Worm (Caenorhabditis elegans): ENCODE data around the gene daf-12.

daf-12 gene

ce11 chrX:10630059-10630791, 5.5 kb upstream of the daf-12 start:
- no peak for TF ChIP-seq F13H6.1 (tag; optimal IDR thresholded peaks at IDR 0.05)
- peak; percentile 84 for TF ChIP-seq nhr-25 (tag; optimal IDR thresholded peaks at IDR 0.05)
- TF ChIP-seq lsy-2 (tag; optimal IDR thresholded peaks at IDR 0.05) = no peak
- TF ChIP-seq crh-2 (tag; optimal IDR thresholded peaks at IDR 0.05) = peak; percentile 47
- peak; percentile 21 for TF ChIP-seq nhr-21 (tag; optimal IDR thresholded peaks at IDR 0.05)
- TF ChIP-seq lin-39 (tag; optimal IDR thresholded peaks at IDR 0.05) = no peak
- no peak for TF ChIP-seq ceh-82 (tag; optimal IDR thresholded peaks at IDR 0.05)
- no peak for TF ChIP-seq mbf-1 (tag; optimal IDR thresholded peaks at IDR 0.05)
- no peak for TF ChIP-seq sem-4 (tag; optimal IDR thresholded peaks at IDR 0.05)
- TF ChIP-seq ztf-4 (tag; optimal IDR thresholded peaks at IDR 0.05) = no peak
- TF ChIP-seq sma-9 (GFP tag; optimal IDR thresholded peaks at IDR 0.05) = peak; percentile 58
- no peak for TF ChIP-seq sma-9 (tag; optimal IDR thresholded peaks at IDR 0.05)
- TF ChIP-seq fos-1 (tag; optimal IDR thresholded peaks at IDR 0.05) = peak; percentile 69
- no peak for TF ChIP-seq blmp-1 (tag; optimal IDR thresholded peaks at IDR 0.05; ENCODE audit: insufficient read depth)
- no peak for TF ChIP-seq nhr-10 (tag; optimal IDR thresholded peaks at IDR 0.05)
- TF ChIP-seq gmeb-1 (tag; optimal IDR thresholded peaks at IDR 0.05) = peak; percentile 22
- TF ChIP-seq nhr-6 (tag; optimal IDR thresholded peaks at IDR 0.05) = no peak
- peak; percentile 76 for TF ChIP-seq sma-3 (GFP tag; optimal IDR thresholded peaks at IDR 0.05)

- TF ChIP-seq peb-1 (tag; optimal IDR thresholded peaks at IDR 0.05) (no peak), mab-5 (tag; optimal IDR thresholded peaks at IDR 0.05) (no peak), unc-39 (tag; optimal IDR thresholded peaks at IDR 0.05) (no peak), sma-3 (GFP tag; optimal IDR thresholded peaks at IDR 0.05) (no peak), unc-62 (GFP tag; optimal IDR thresholded peaks at IDR 0.05) (no peak)
These were observed 4.8 kb upstream of the daf-12 start for ce11 chrX:10630952-10631351.

ce11 chrX:10631873-10632272, 3.8 kb upstream of the daf-12 start:
- TF ChIP-seq nhr-23 (tag; optimal IDR thresholded peaks at IDR 0.05) (no peak), mbf-1 (tag; optimal IDR thresholded peaks at IDR 0.05) (no peak), elt-3 (tag; optimal IDR thresholded peaks at IDR 0.05) (no peak), fos-1 (tag; optimal IDR thresholded peaks at IDR 0.05) (peak; percentile 8), skn-1 (tag; optimal IDR thresholded peaks at IDR 0.05) (no peak), alr-1 (tag; optimal IDR thresholded peaks at IDR 0.05) (no peak), nhr-21 (tag; optimal IDR thresholded peaks at IDR 0.05) (no peak), gmeb-1 (tag; optimal IDR thresholded peaks at IDR 0.05) (no peak)

- TF ChIP-seq alr-1 (tag; optimal IDR thresholded peaks at IDR 0.05) (no peak), egl-27 (tag; optimal IDR thresholded peaks at IDR 0.05) (peak; percentile 87), blmp-1 (tag; optimal IDR thresholded peaks at IDR 0.05; ENCODE audit: insufficient read depth) (peak; percentile 90), nhr-129 (tag; optimal IDR thresholded peaks at IDR 0.05) (peak; percentile 81), nhr-6 (tag; optimal IDR thresholded peaks at IDR 0.05) (peak; percentile 23), Y55F3AM.14 (GFP tag; optimal IDR thresholded peaks at IDR 0.05) (peak; percentile 78), ztf-1 (GFP tag; conservative IDR thresholded peaks at IDR 0.05) (no peak), nhr-10 (tag; optimal IDR thresholded peaks at IDR 0.05) (no peak), sem-4 (tag; optimal IDR thresholded peaks at IDR 0.05) (peak; percentile 87), nhr-25 (tag; optimal IDR thresholded peaks at IDR 0.05) (peak; percentile 84), unc-62 (GFP tag; optimal IDR thresholded peaks at IDR 0.05) (no peak), nhr-11 (tag; optimal IDR thresholded peaks at IDR 0.05) (no peak), lsy-2 (tag; optimal IDR thresholded peaks at IDR 0.05) (peak; percentile 22 to 76), elt-1 (tag; optimal IDR thresholded peaks at IDR 0.05) (no peak), unc-55 (GFP tag; optimal IDR thresholded peaks at IDR 0.05) (peak; percentile 86), nhr-23 (tag; optimal IDR thresholded peaks at IDR 0.05) (no peak), ceh-82 (tag; optimal IDR thresholded peaks at IDR 0.05) (peak; percentile 49), ZK546.5 (tag; optimal IDR thresholded peaks at IDR 0.05) (no peak), mbf-1 (tag; optimal IDR thresholded peaks at IDR 0.05) (no peak), mab-5 (tag; optimal IDR thresholded peaks at IDR 0.05) (peak; percentile 69), mdl-1 (tag; optimal IDR thresholded peaks at IDR 0.05) (peak; percentile 80 to 85), peb-1 (tag; optimal IDR thresholded peaks at IDR 0.05) (peak; percentile 43), ama-1 (optimal IDR thresholded peaks at IDR 0.05) (peak; percentile 36), elt-3 (tag; optimal IDR thresholded peaks at IDR 0.05) (no peak), nhr-12 (tag; optimal IDR thresholded peaks at IDR 0.05) (no peak), nhr-77 (tag; optimal IDR thresholded peaks at IDR 0.05) (peak; percentile 29), nhr-21 (tag; optimal IDR thresholded peaks at IDR 0.05) (peak; percentile 84), lin-39 (tag; optimal IDR thresholded peaks at IDR 0.05) (no peak), skn-1 (tag; optimal IDR thresholded peaks at IDR 0.05) (no peak), unc-39 (tag; optimal IDR thresholded peaks at IDR 0.05) (peak; percentile 54), lin-11 (tag; optimal IDR thresholded peaks at IDR 0.05) (peak; percentile 83), sma-9 (GFP tag; optimal IDR thresholded peaks at IDR 0.05) (peak; percentile 90), sma-9 (tag; optimal IDR thresholded peaks at IDR 0.05) (no peak), C34F6.9 (tag; optimal IDR thresholded peaks at IDR 0.05) (peak; percentile 73), fos-1 (tag; optimal IDR thresholded peaks at IDR 0.05) (peak; percentile 72), sma-3 (GFP tag; optimal IDR thresholded peaks at IDR 0.05) (peak; percentile 61), ztf-4 (tag; optimal IDR thresholded peaks at IDR 0.05) (peak; percentile 53)
These were observed 1.6 kb downstream of the daf-12 start for ce11 chrX:10637048-10637928.
